Fruit fly (Drosophila melanogaster) whole organism, embryonic: ENCODE data around the gene Cpr78Ca.

Experiments
- CG3281 ChIP-seq: fragments of 200-800 bp; sonication (Bioruptor generic); optimal IDR thresholded peaks from 3 replicates; lab custom pipeline; 2017; ENCODE audit warnings: missing biosample characterization, mild to moderate bottlenecking, missing genetic modification characterization
- CG8359 ChIP-seq: fragments of 200-800 bp; sonication (Bioruptor generic); optimal IDR thresholded peaks from 2 replicates; lab custom pipeline; 2017; ENCODE audit warnings: missing biosample characterization, mild to moderate bottlenecking, missing genetic modification characterization, borderline replicate concordance
- CG9215 ChIP-seq: fragments of 200-800 bp; sonication (Bioruptor generic); IDR thresholded peaks from 2 replicates; pipeline ENCODE4 v1.3.6; 2022; ENCODE audit warnings: missing biosample characterization, missing genetic modification characterization
- ato ChIP-seq: fragments of 200-800 bp; sonication (Bioruptor generic); IDR thresholded peaks from 2 replicates; pipeline ENCODE4 v1.3.6; 2022; ENCODE audit warnings: missing biosample characterization, missing genetic modification characterization; ENCODE audit not compliant: partially characterized antibody
- dysf ChIP-seq: fragments of 200-800 bp; sonication (Bioruptor generic); IDR thresholded peaks from 3 replicates; pipeline ENCODE4 v1.3.6; 2022; ENCODE audit warnings: missing biosample characterization, missing genetic modification characterization
- pan ChIP-seq, 4 experiments: fragments of >200 bp in 3 of 4; fragments of 200-800 bp in 1 of 4; sonication (Bioruptor generic) in 1 of 4; optimal IDR thresholded peaks in 3 of 4; IDR thresholded peaks in 1 of 4; 2 replicates each; pipeline versions ENCODE4 v1.3.6 to Lab custom; 2017 to 2022; ENCODE audit warnings: missing biosample characterization in 2 of 4, missing genetic modification characterization in 2 of 4, mixed read lengths in 1 of 4
- row ChIP-seq: fragments of 200-800 bp; sonication (Bioruptor generic); IDR thresholded peaks from 3 replicates; pipeline ENCODE4 v1.3.6; 2022; ENCODE audit warnings: missing biosample characterization, missing genetic modification characterization
- sc ChIP-seq, 3 experiments: fragments of >200 bp in 2 of 3; fragments of 200-800 bp in 1 of 3; sonication (Bioruptor generic) in 1 of 3; optimal IDR thresholded peaks; 2 replicates in 2 of 3; 3 replicates in 1 of 3; lab custom pipeline; 2017; ENCODE audit warnings: mild to moderate bottlenecking in 1 of 3, missing biosample characterization in 1 of 3, missing genetic modification characterization in 1 of 3, missing genetic modification reagents in 1 of 3
- sob ChIP-seq: fragments of 200-800 bp; sonication (Bioruptor generic); IDR thresholded peaks from 2 replicates; pipeline ENCODE4 v1.3.6; 2022; ENCODE audit warnings: missing biosample characterization, missing genetic modification characterization
- toy ChIP-seq: fragments of 200-800 bp; sonication (Bioruptor generic); IDR thresholded peaks from 2 replicates; pipeline ENCODE4 v1.3.6; 2022; ENCODE audit warnings: missing biosample characterization, missing genetic modification characterization

dm6 chr3L:21254524-21254972 lies 38.1 kb downstream of the Cpr78Ca start:
- TF ChIP-seq CG9215, result no peak
- no peak for TF ChIP-seq row (GFP tag; lab: Robert Waterston, UW)
- TF ChIP-seq dysf (GFP tag; lab: Robert Waterston, UW), result no peak
- TF ChIP-seq sob, result no peak
- TF ChIP-seq toy (GFP tag; lab: Robert Waterston, UW), result no peak
- no peak for TF ChIP-seq pan (optimal IDR thresholded peaks at IDR 0.05; lab: Kevin White, UChicago)
- no peak for TF ChIP-seq pan (GFP tag; optimal IDR thresholded peaks at IDR 0.05 in 1 of 2, IDR thresholded peaks at IDR 0.05 in 1 of 2)
- no peak for TF ChIP-seq sc (optimal IDR thresholded peaks at IDR 0.05; lab: Kevin White, UChicago)
- TF ChIP-seq sc (GFP tag; optimal IDR thresholded peaks at IDR 0.05; lab: Kevin White, UChicago), result no peak
- no peak for TF ChIP-seq ato (GFP tag; lab: Robert Waterston, UW)
- TF ChIP-seq CG8359, result no peak
- TF ChIP-seq CG3281, result no peak
